Fruit fly (Drosophila melanogaster) whole organism, embryonic: ENCODE measurements around the gene CG42828.
A peak's percentile ranks its signal among the peaks of the same experiment; 100 is the strongest.

ENCODE experiments used
- Abd-B ChIP-seq: fragments of 200-800 bp; sonication (Bioruptor generic); optimal IDR thresholded peaks from 2 replicates; lab custom pipeline; 2018; ENCODE audit warnings: missing biosample characterization, mild to moderate bottlenecking, missing genetic modification characterization, moderate library complexity
- Blimp-1 ChIP-seq: fragments of 200-800 bp; sonication (Bioruptor generic); optimal IDR thresholded peaks from 3 replicates; lab custom pipeline; 2018; ENCODE audit warnings: missing biosample characterization, missing genetic modification characterization, mild to moderate bottlenecking, moderate library complexity, missing genetic modification reagents
- BtbVII ChIP-seq: fragments of 200-800 bp; sonication (Bioruptor generic); optimal IDR thresholded peaks from 3 replicates; lab custom pipeline; 2017; ENCODE audit warnings: missing biosample characterization, mild to moderate bottlenecking, missing genetic modification characterization
- Bteb2 ChIP-seq: fragments of 200-800 bp; sonication (Bioruptor generic); optimal IDR thresholded peaks from 2 replicates; lab custom pipeline; 2016; ENCODE audit warnings: missing biosample characterization, missing genetic modification characterization
- CG12769 ChIP-seq: fragments of 200-800 bp; sonication (Bioruptor generic); optimal IDR thresholded peaks from 2 replicates; lab custom pipeline; 2019; ENCODE audit warnings: missing biosample characterization, mild to moderate bottlenecking, missing genetic modification characterization, moderate library complexity
- CG13287 ChIP-seq: fragments of 200-800 bp; sonication (Bioruptor generic); IDR thresholded peaks from 2 replicates; pipeline ENCODE4 v1.3.6; 2022; ENCODE audit warnings: missing biosample characterization, missing genetic modification characterization; ENCODE audit not compliant: partially characterized antibody
- CG13894 ChIP-seq: fragments of 200-800 bp; sonication (Bioruptor generic); optimal IDR thresholded peaks from 3 replicates; lab custom pipeline; 2018; ENCODE audit warnings: missing biosample characterization, mild to moderate bottlenecking, missing genetic modification characterization, moderate library complexity
- CG15269 ChIP-seq: fragments of 200-800 bp; sonication (Bioruptor generic); optimal IDR thresholded peaks from 2 replicates; lab custom pipeline; 2018; ENCODE audit warnings: missing biosample characterization, mild to moderate bottlenecking, missing genetic modification characterization, moderate library complexity
- CG15514 ChIP-seq: fragments of 200-800 bp; sonication (Bioruptor generic); optimal IDR thresholded peaks from 3 replicates; lab custom pipeline; 2017; ENCODE audit warnings: missing biosample characterization, missing genetic modification characterization, mild to moderate bottlenecking, moderate library complexity, missing genetic modification reagents
- CG16863 ChIP-seq: fragments of 200-800 bp; sonication (Bioruptor generic); optimal IDR thresholded peaks from 3 replicates; lab custom pipeline; 2016; ENCODE audit warnings: missing biosample characterization, missing genetic modification characterization
- CG18262 ChIP-seq: fragments of 200-800 bp; optimal IDR thresholded peaks from 3 replicates; lab custom pipeline; 2019; ENCODE audit warnings: missing biosample characterization, mild to moderate bottlenecking, missing genetic modification characterization, moderate library complexity
- CG2199 ChIP-seq: fragments of 200-800 bp; sonication (Bioruptor generic); IDR thresholded peaks from 3 replicates; pipeline ENCODE4 v1.3.6; 2022; ENCODE audit warnings: missing biosample characterization, missing genetic modification characterization
- CG2712 ChIP-seq: fragments of 200-800 bp; optimal IDR thresholded peaks from 3 replicates; lab custom pipeline; 2019; ENCODE audit warnings: missing biosample characterization, mild to moderate bottlenecking, missing genetic modification characterization, moderate library complexity
- CG3995 ChIP-seq: fragments of 200-800 bp; sonication (Bioruptor generic); optimal IDR thresholded peaks from 3 replicates; lab custom pipeline; 2016; ENCODE audit warnings: missing biosample characterization, missing genetic modification characterization
- CG4360 ChIP-seq: fragments of 200-800 bp; sonication (Bioruptor generic); IDR thresholded peaks from 2 replicates; pipeline ENCODE4 v1.3.6; 2022; ENCODE audit warnings: missing biosample characterization, missing genetic modification characterization
- CG5180 ChIP-seq: fragments of 200-800 bp; sonication (Bioruptor generic); optimal IDR thresholded peaks from 3 replicates; lab custom pipeline; 2017; ENCODE audit warnings: missing biosample characterization, missing genetic modification characterization, mild to moderate bottlenecking, moderate library complexity, missing genetic modification reagents
- CG7372 ChIP-seq: fragments of 200-800 bp; sonication (Bioruptor generic); IDR thresholded peaks from 2 replicates; pipeline ENCODE4 v1.3.6; 2022; ENCODE audit warnings: missing biosample characterization, missing genetic modification characterization
- CG7556 ChIP-seq: fragments of 200-800 bp; sonication (Bioruptor generic); optimal IDR thresholded peaks from 2 replicates; lab custom pipeline; 2017; ENCODE audit warnings: missing biosample characterization, mild to moderate bottlenecking, missing genetic modification characterization
- CG9215 ChIP-seq: fragments of 200-800 bp; sonication (Bioruptor generic); IDR thresholded peaks from 2 replicates; pipeline ENCODE4 v1.3.6; 2022; ENCODE audit warnings: missing biosample characterization, missing genetic modification characterization
- CHES-1-like ChIP-seq: fragments of 200-800 bp; sonication (Bioruptor generic); optimal IDR thresholded peaks from 2 replicates; lab custom pipeline; 2016; ENCODE audit warnings: missing biosample characterization, missing genetic modification characterization
- Camta ChIP-seq: fragments of 200-800 bp; sonication (Bioruptor generic); optimal IDR thresholded peaks from 2 replicates; lab custom pipeline; 2016; ENCODE audit warnings: missing biosample characterization, missing genetic modification characterization
- CkIIα-i1 ChIP-seq: fragments of 200-800 bp; sonication (Bioruptor generic); IDR thresholded peaks from 2 replicates; pipeline ENCODE4 v1.3.6; 2022; ENCODE audit warnings: missing biosample characterization, missing genetic modification characterization
- Dek ChIP-seq: fragments of 200-800 bp; sonication (Bioruptor generic); optimal IDR thresholded peaks from 3 replicates; lab custom pipeline; 2019; ENCODE audit warnings: missing biosample characterization, mild to moderate bottlenecking, missing genetic modification characterization, moderate library complexity
- Elba2 ChIP-seq: fragments of 200-800 bp; sonication (Bioruptor generic); optimal IDR thresholded peaks from 3 replicates; lab custom pipeline; 2016; ENCODE audit warnings: missing biosample characterization, missing genetic modification characterization
- Hr3 ChIP-seq: fragments of 200-800 bp; sonication (Bioruptor generic); optimal IDR thresholded peaks from 3 replicates; lab custom pipeline; 2016; ENCODE audit warnings: missing biosample characterization, missing genetic modification characterization
- Hsf ChIP-seq: fragments of 200-800 bp; sonication (Bioruptor generic); optimal IDR thresholded peaks from 3 replicates; lab custom pipeline; 2016; ENCODE audit warnings: missing biosample characterization, missing genetic modification characterization
- Nf-YB ChIP-seq: fragments of 200-800 bp; sonication (Bioruptor generic); optimal IDR thresholded peaks from 3 replicates; lab custom pipeline; 2019; ENCODE audit warnings: missing biosample characterization, mild to moderate bottlenecking, missing genetic modification characterization, moderate library complexity
- Oli ChIP-seq: fragments of 200-800 bp; sonication (Bioruptor generic); optimal IDR thresholded peaks from 2 replicates; lab custom pipeline; 2018; ENCODE audit warnings: missing biosample characterization, mild to moderate bottlenecking, missing genetic modification characterization, moderate library complexity
- Pdp1 ChIP-seq, 2 experiments: fragments of 200-800 bp; sonication (Bioruptor generic); optimal IDR thresholded peaks; 3 replicates each; lab custom pipeline; 2016; ENCODE audit warnings: missing biosample characterization in 2 of 2, missing genetic modification characterization in 2 of 2, mild to moderate bottlenecking in 1 of 2, moderate library complexity in 1 of 2
- Poxn ChIP-seq: fragments of 200-800 bp; sonication (Bioruptor generic); IDR thresholded peaks from 2 replicates; pipeline ENCODE4 v1.3.6; 2022; ENCODE audit warnings: missing biosample characterization, missing genetic modification characterization
- Scr ChIP-seq: fragments of 200-800 bp; sonication (Bioruptor generic); IDR thresholded peaks from 2 replicates; pipeline ENCODE4 v1.3.6; 2022; ENCODE audit warnings: missing biosample characterization, missing genetic modification characterization; ENCODE audit not compliant: partially characterized antibody
- Sox102F ChIP-seq: fragments of 200-800 bp; sonication (Bioruptor generic); optimal IDR thresholded peaks from 2 replicates; lab custom pipeline; 2018; ENCODE audit warnings: missing biosample characterization, mild to moderate bottlenecking, missing genetic modification characterization, moderate library complexity
- Taf1 ChIP-seq: fragments of 200-800 bp; sonication (Bioruptor generic); IDR thresholded peaks from 2 replicates; pipeline ENCODE4 v1.3.6; 2022; ENCODE audit warnings: missing biosample characterization, missing genetic modification characterization
- Xbp1 ChIP-seq: fragments of 200-800 bp; sonication (Bioruptor generic); optimal IDR thresholded peaks from 3 replicates; lab custom pipeline; 2016; ENCODE audit warnings: missing biosample characterization, mild to moderate bottlenecking, missing genetic modification characterization
- al ChIP-seq: fragments of 200-800 bp; sonication (Bioruptor generic); IDR thresholded peaks from 2 replicates; pipeline ENCODE4 v1.3.6; 2022; ENCODE audit warnings: missing biosample characterization, missing genetic modification characterization
- ash1 ChIP-seq: fragments of 200-800 bp; sonication (Bioruptor generic); optimal IDR thresholded peaks from 2 replicates; lab custom pipeline; 2018; ENCODE audit warnings: missing biosample characterization, mild to moderate bottlenecking, missing genetic modification characterization
- chinmo ChIP-seq: fragments of 200-800 bp; sonication (Bioruptor generic); IDR thresholded peaks from 4 replicates; pipeline ENCODE4 v1.3.6; 2022; ENCODE audit warnings: missing biosample characterization, missing genetic modification characterization; ENCODE audit not compliant: partially characterized antibody
- ci ChIP-seq: fragments of 200-800 bp; sonication (Bioruptor generic); IDR thresholded peaks from 3 replicates; pipeline ENCODE4 v1.3.6; 2022; ENCODE audit warnings: missing biosample characterization, missing genetic modification characterization
- crol ChIP-seq: fragments of 200-800 bp; sonication (Bioruptor generic); IDR thresholded peaks from 2 replicates; pipeline ENCODE4 v1.3.6; 2022; ENCODE audit warnings: missing biosample characterization, missing genetic modification characterization
- crp ChIP-seq, 2 experiments: fragments of 200-800 bp; sonication (Bioruptor generic); optimal IDR thresholded peaks; 2 replicates in 1 of 2; 3 replicates in 1 of 2; lab custom pipeline; 2017; ENCODE audit warnings: missing biosample characterization in 2 of 2, missing genetic modification characterization in 2 of 2, mild to moderate bottlenecking in 1 of 2, moderate library complexity in 1 of 2
- eve ChIP-seq, 2 experiments: fragments of >200 bp; optimal IDR thresholded peaks; 2 replicates each; lab custom pipeline; 2017; ENCODE audit warnings: missing biosample characterization in 2 of 2, missing genetic modification characterization in 2 of 2
- ewg ChIP-seq: fragments of 200-800 bp; sonication (Bioruptor generic); optimal IDR thresholded peaks from 3 replicates; lab custom pipeline; 2017; ENCODE audit warnings: mild to moderate bottlenecking, missing biosample characterization, missing genetic modification reagents, missing genetic modification characterization
- fd3F ChIP-seq: fragments of 200-800 bp; sonication (Bioruptor generic); optimal IDR thresholded peaks from 2 replicates; lab custom pipeline; 2018; ENCODE audit warnings: missing biosample characterization, mild to moderate bottlenecking, missing genetic modification characterization, moderate library complexity
- insv ChIP-seq, 2 experiments: fragments of 200-800 bp; sonication (Bioruptor generic); optimal IDR thresholded peaks; 3 replicates each; lab custom pipeline; 2016 to 2018; ENCODE audit warnings: missing biosample characterization in 2 of 2, missing genetic modification characterization in 2 of 2
- kni ChIP-seq: fragments of 200-800 bp; sonication (Bioruptor generic); optimal IDR thresholded peaks from 3 replicates; lab custom pipeline; 2017; ENCODE audit warnings: mild to moderate bottlenecking, missing biosample characterization, missing genetic modification reagents, missing genetic modification characterization
- odd ChIP-seq: fragments of 200-800 bp; sonication (Bioruptor generic); optimal IDR thresholded peaks from 2 replicates; lab custom pipeline; 2017; ENCODE audit warnings: missing biosample characterization, mild to moderate bottlenecking, missing genetic modification characterization
- run ChIP-seq: fragments of 200-800 bp; sonication (Bioruptor generic); optimal IDR thresholded peaks from 3 replicates; lab custom pipeline; 2018; ENCODE audit warnings: missing biosample characterization, mild to moderate bottlenecking, missing genetic modification characterization
- scrt ChIP-seq: fragments of 200-800 bp; sonication (Bioruptor generic); optimal IDR thresholded peaks from 2 replicates; lab custom pipeline; 2018; ENCODE audit warnings: missing biosample characterization, mild to moderate bottlenecking, missing genetic modification characterization, moderate library complexity
- sd ChIP-seq: fragments of 200-800 bp; sonication (Bioruptor generic); optimal IDR thresholded peaks from 3 replicates; lab custom pipeline; 2018; ENCODE audit warnings: missing biosample characterization, mild to moderate bottlenecking, missing genetic modification characterization, moderate library complexity
- wek ChIP-seq: fragments of 200-800 bp; sonication (Bioruptor generic); optimal IDR thresholded peaks from 3 replicates; lab custom pipeline; 2018; ENCODE audit warnings: missing biosample characterization, mild to moderate bottlenecking, missing genetic modification characterization, moderate library complexity

CG42828 gene

dm6 chr3R:23386021-23386457 is 12.5 kb downstream of the CG42828 start:
- TF ChIP-seq chinmo (GFP tag; lab: Robert Waterston, UW) (0 out of 4 replicates have a peak, but pooled peaks have one; percentile 24), CG18262 (no peak), wek (no peak), Taf1 (no peak), CG2712 (tag; lab: Kevin White, UChicago) (no peak), al (GFP tag; lab: Robert Waterston, UW) (no peak), CG7556 (no peak), Sox102F (GFP tag; lab: Kevin White, UChicago) (no peak), CHES-1-like (GFP tag; lab: Kevin White, UChicago) (no peak), kni (GFP tag; lab: Kevin White, UChicago) (peak; percentile 7), CG7372 (no peak), odd (GFP tag; lab: Kevin White, UChicago) (no peak), CG5180 (GFP tag; lab: Kevin White, UChicago) (no peak), Hsf (GFP tag; lab: Kevin White, UChicago) (no peak), Camta (GFP tag; lab: Kevin White, UChicago) (no peak), sd (peak; percentile 38), Pdp1 (GFP tag; optimal IDR thresholded peaks at IDR 0.05; lab: Kevin White, UChicago) (peak in 1 of 2 experiments; percentile 30), Blimp-1 (GFP tag; lab: Kevin White, UChicago) (no peak), CG9215 (GFP tag; lab: Robert Waterston, UW) (no peak), Xbp1 (GFP tag; lab: Kevin White, UChicago) (no peak), CG13894 (peak; percentile 60), ci (GFP tag; lab: Robert Waterston, UW) (no peak), Elba2 (GFP tag; lab: Kevin White, UChicago) (no peak), eve (GFP tag; optimal IDR thresholded peaks at IDR 0.05; lab: Kevin White, UChicago) (peak in 1 of 2 experiments; percentile 29), CG12769 (tag; lab: Kevin White, UChicago) (peak; percentile 34), Nf-YB (GFP tag; lab: Kevin White, UChicago) (no peak), CG4360 (GFP tag; lab: Robert Waterston, UW) (0 out of 2 replicates have a peak, but pooled peaks have one; percentile 25), CG13287 (no peak), CG3995 (GFP tag; lab: Kevin White, UChicago) (peak; percentile 59), Hr3 (GFP tag; lab: Kevin White, UChicago) (no peak), Dek (tag; lab: Kevin White, UChicago) (no peak), Abd-B (GFP tag; lab: Kevin White, UChicago) (no peak), BtbVII (GFP tag; lab: Kevin White, UChicago) (peak; percentile 2), CG2199 (GFP tag; lab: Robert Waterston, UW) (peak; percentile 40; the same call in 2 of the 3 replicates), CG16863 (GFP tag; lab: Kevin White, UChicago) (no peak), Oli (tag; lab: Kevin White, UChicago) (no peak), run (tag; lab: Kevin White, UChicago) (no peak), scrt (GFP tag; lab: Kevin White, UChicago) (peak; percentile 43), crp (GFP tag; optimal IDR thresholded peaks at IDR 0.05; lab: Kevin White, UChicago) (peak in 1 of 2 experiments; percentile 73), Bteb2 (GFP tag; lab: Kevin White, UChicago) (no peak), CG15269 (no peak), CG15514 (GFP tag; lab: Kevin White, UChicago) (peak; percentile 37), fd3F (no peak), insv (GFP tag; optimal IDR thresholded peaks at IDR 0.05; lab: Kevin White, UChicago) (no peak), Scr (no peak), CkIIα-i1 (no peak), crol (peak; percentile 74), ewg (GFP tag; lab: Kevin White, UChicago) (peak; percentile 59), ash1 (no peak), Poxn (GFP tag; lab: Robert Waterston, UW) (no peak)
